Fruit fly (Drosophila melanogaster): ENCODE data around the gene Thor.

The Thor gene

dm6 chr2L:3469869-3470268 lies 8.4 kb upstream of the Thor start, which contains the start of the genes Pif1 and CG31776 (continued):
- TF ChIP-seq dmrt99B (tag; optimal IDR thresholded peaks at IDR 0.05) (no peak), pzg (GFP tag; optimal IDR thresholded peaks at IDR 0.05) (peak; percentile 88), CG8388 (GFP tag; optimal IDR thresholded peaks at IDR 0.05) (no peak), C15 (GFP tag; IDR thresholded peaks at IDR 0.05) (no peak), Awh (GFP tag; IDR thresholded peaks at IDR 0.05) (no peak), sr (GFP tag; IDR thresholded peaks at IDR 0.05) (no peak), CG11247 (GFP tag; IDR thresholded peaks at IDR 0.05) (no peak), lbe (GFP tag; optimal IDR thresholded peaks at IDR 0.05) (no peak), CG2875 (GFP tag; optimal IDR thresholded peaks at IDR 0.05) (no peak), CG6791 (GFP tag; IDR thresholded peaks at IDR 0.05; ENCODE audit: partially characterized antibody) (peak; percentile 92), CG10267 (tag; optimal IDR thresholded peaks at IDR 0.05) (peak; percentile 53), Nf-YB (GFP tag; optimal IDR thresholded peaks at IDR 0.05) (no peak), CG9817 (tag; optimal IDR thresholded peaks at IDR 0.05) (no peak), gsb-n (tag; optimal IDR thresholded peaks at IDR 0.05) (no peak), ac (GFP tag; optimal IDR thresholded peaks at IDR 0.05) (no peak), emc (GFP tag; optimal IDR thresholded peaks at IDR 0.05) (no peak), CG17612 (GFP tag; IDR thresholded peaks at IDR 0.05) (no peak), CG11504 (tag; optimal IDR thresholded peaks at IDR 0.05) (no peak), CG13894 (tag; optimal IDR thresholded peaks at IDR 0.05) (no peak), Hey (tag; optimal IDR thresholded peaks at IDR 0.05) (no peak), Spps (tag; optimal IDR thresholded peaks at IDR 0.05) (no peak), Neu2 (GFP tag; optimal IDR thresholded peaks at IDR 0.05; ENCODE audit: borderline replicate concordance) (no peak), Fer1 (GFP tag; optimal IDR thresholded peaks at IDR 0.05) (no peak), CG2889 (GFP tag; IDR thresholded peaks at IDR 0.05) (no peak), Doc2 (GFP tag; IDR thresholded peaks at IDR 0.05) (no peak), HLH3B (GFP tag; IDR thresholded peaks at IDR 0.05) (no peak), Hr78 (GFP tag; optimal IDR thresholded peaks at IDR 0.05) (no peak), CG15514 (GFP tag; optimal IDR thresholded peaks at IDR 0.05) (peak; percentile 64), pan (optimal IDR thresholded peaks at IDR 0.05) (no peak), pan (GFP tag; optimal IDR thresholded peaks at IDR 0.05 in 1 of 2, IDR thresholded peaks at IDR 0.05 in 1 of 2) (no peak), ara (GFP tag; IDR thresholded peaks at IDR 0.05) (no peak), CG11723 (GFP tag; optimal IDR thresholded peaks at IDR 0.05) (no peak), CG17802 (tag; optimal IDR thresholded peaks at IDR 0.05) (peak; percentile 95), cwo (GFP tag; optimal IDR thresholded peaks at IDR 0.05) (no peak), otp (GFP tag; IDR thresholded peaks at IDR 0.05) (no peak), CG12219 (GFP tag; optimal IDR thresholded peaks at IDR 0.05) (no peak), scrt (GFP tag; optimal IDR thresholded peaks at IDR 0.05) (no peak), NC2α (GFP tag; optimal IDR thresholded peaks at IDR 0.05) (no peak), slp2 (GFP tag; optimal IDR thresholded peaks at IDR 0.05) (no peak), CG10431 (GFP tag; optimal IDR thresholded peaks at IDR 0.05) (no peak), Dbx (GFP tag; IDR thresholded peaks at IDR 0.05) (no peak), CG6765 (GFP tag; optimal IDR thresholded peaks at IDR 0.05) (no peak), BtbVII (GFP tag; optimal IDR thresholded peaks at IDR 0.05) (no peak), CG8924 (tag; optimal IDR thresholded peaks at IDR 0.05) (no peak), slbo (GFP tag; IDR thresholded peaks at IDR 0.05) (no peak), Drgx (GFP tag; IDR thresholded peaks at IDR 0.05) (no peak), tna (GFP tag; IDR thresholded peaks at IDR 0.05; ENCODE audit: partially characterized antibody) (peak; percentile 73), CG16779 (GFP tag; IDR thresholded peaks at IDR 0.05) (no peak), CG16813 (GFP tag; IDR thresholded peaks at IDR 0.05; ENCODE audit: partially characterized antibody) (peak; percentile 89), NFAT (GFP tag; IDR thresholded peaks at IDR 0.05) (no peak), CG18599 (GFP tag; optimal IDR thresholded peaks at IDR 0.05) (no peak)
